Fruit fly (Drosophila melanogaster) Kc167 (cell line): ENCODE data around the gene Eig71Ef.

ENCODE experiments used
- Myc ChIP-seq: fragments of >200 bp; optimal IDR thresholded peaks from 2 replicates; lab custom pipeline; 2017; ENCODE audit warnings: missing external identifiers
- Sin3A ChIP-seq: fragments of >200 bp; optimal IDR thresholded peaks from 2 replicates; lab custom pipeline; 2018; ENCODE audit warnings: missing external identifiers
- h ChIP-seq: fragments of >200 bp; optimal IDR thresholded peaks from 3 replicates; lab custom pipeline; 2018; ENCODE audit warnings: missing external identifiers
- insv ChIP-seq: fragments of >200 bp; optimal IDR thresholded peaks from 3 replicates; lab custom pipeline; 2018; ENCODE audit warnings: missing external identifiers
- psq ChIP-seq: fragments of >200 bp; optimal IDR thresholded peaks from 2 replicates; lab custom pipeline; 2017; ENCODE audit warnings: missing external identifiers
- ttk ChIP-seq: sonication (Bioruptor generic); optimal IDR thresholded peaks from 2 replicates; lab custom pipeline; 2017; ENCODE audit warnings: missing external identifiers

The Eig71Ef gene

dm6 chr3L:15625676-15626414 lies 31.3 kb downstream of the Eig71Ef start:
- TF ChIP-seq Myc (lab: Kevin White, UChicago): no peak
- TF ChIP-seq psq (lab: Kevin White, UChicago): no peak
- TF ChIP-seq insv (lab: Kevin White, UChicago): no peak
- no peak for TF ChIP-seq ttk (lab: Kevin White, UChicago)
- no peak for TF ChIP-seq Sin3A (lab: Kevin White, UChicago)
- TF ChIP-seq h (lab: Kevin White, UChicago): no peak

DNA sequence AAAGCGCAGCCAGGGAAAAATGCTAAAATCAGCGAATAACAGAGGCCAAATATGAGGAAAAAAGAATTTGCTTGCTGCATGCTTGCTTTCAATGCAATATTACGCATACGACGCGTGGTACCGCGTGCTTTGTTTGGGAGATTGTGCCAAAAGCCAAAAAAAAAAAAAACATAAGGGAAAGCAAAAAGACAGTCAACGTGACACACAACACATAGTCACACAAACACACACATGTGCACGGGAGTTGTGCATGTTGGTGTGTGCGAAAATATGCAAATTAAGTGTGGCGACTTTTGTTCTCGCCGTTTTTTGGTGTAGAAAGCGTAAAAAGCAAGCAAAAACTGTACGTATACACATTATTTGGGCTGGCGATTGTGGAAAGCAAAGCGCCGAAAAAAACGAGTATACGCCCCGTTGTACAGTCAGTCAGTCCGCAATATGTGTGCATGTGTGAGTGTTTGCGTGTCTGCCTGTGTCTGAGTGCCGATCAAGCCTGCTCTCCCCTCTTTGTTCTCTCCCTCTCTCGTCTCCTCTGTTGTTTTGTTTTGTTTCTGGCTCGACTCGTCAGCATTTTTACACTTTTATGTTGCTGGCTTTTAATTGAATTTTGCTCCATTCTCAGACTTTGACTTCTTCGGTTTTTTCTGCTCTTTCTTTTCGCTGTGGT lies 32.1 kb downstream of the Eig71Ef start:
- TF ChIP-seq Myc (lab: Kevin White, UChicago) (no peak), ttk (lab: Kevin White, UChicago) (no peak), h (lab: Kevin White, UChicago) (no peak), insv (lab: Kevin White, UChicago) (no peak), psq (lab: Kevin White, UChicago) (no peak), Sin3A (lab: Kevin White, UChicago) (no peak)

DNA sequence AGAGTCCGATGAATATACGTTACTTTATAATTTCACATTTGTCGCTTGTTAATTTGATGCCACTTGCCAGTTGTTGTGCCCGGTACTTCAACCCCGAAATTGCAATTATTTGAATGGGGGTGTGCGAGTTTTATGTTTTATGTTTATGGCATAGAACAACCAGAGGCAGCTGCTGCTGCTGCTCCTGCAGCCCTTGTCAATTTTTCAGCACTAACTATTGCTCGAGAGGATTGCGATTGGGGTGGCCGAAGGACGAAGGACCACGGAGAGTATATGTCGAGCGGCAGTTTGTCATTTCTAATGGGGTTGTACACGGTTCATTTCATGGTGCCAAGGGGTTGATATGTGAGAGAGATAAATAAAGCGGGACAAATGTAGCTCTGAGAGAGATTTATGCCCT lies 33.1 kb downstream of the Eig71Ef start:
- TF ChIP-seq Sin3A (lab: Kevin White, UChicago) (no peak), insv (lab: Kevin White, UChicago) (no peak), ttk (lab: Kevin White, UChicago) (no peak), psq (lab: Kevin White, UChicago) (no peak), h (lab: Kevin White, UChicago) (no peak), Myc (lab: Kevin White, UChicago) (no peak)

- TF ChIP-seq Myc (lab: Kevin White, UChicago): no peak
- no peak for TF ChIP-seq ttk (lab: Kevin White, UChicago)
- no peak for TF ChIP-seq Sin3A (lab: Kevin White, UChicago)
- TF ChIP-seq psq (lab: Kevin White, UChicago): no peak
- no peak for TF ChIP-seq insv (lab: Kevin White, UChicago)
- TF ChIP-seq h (lab: Kevin White, UChicago): no peak
These were observed 37.5 kb downstream of the Eig71Ef start, which contains the start of gene Phs for dm6 chr3L:15619626-15620247. Phs (plus strand) TSS chr3L:15619901.

dm6 chr3L:15616900-15617299 lies 40.3 kb downstream of the Eig71Ef start:
- no peak for TF ChIP-seq Sin3A (lab: Kevin White, UChicago)
- no peak for TF ChIP-seq psq (lab: Kevin White, UChicago)
- no peak for TF ChIP-seq Myc (lab: Kevin White, UChicago)
- TF ChIP-seq ttk (lab: Kevin White, UChicago): no peak
- no peak for TF ChIP-seq h (lab: Kevin White, UChicago)
- TF ChIP-seq insv (lab: Kevin White, UChicago): no peak

dm6 chr3L:15616490-15616889 lies 40.7 kb downstream of the Eig71Ef start:
- TF ChIP-seq h (lab: Kevin White, UChicago): no peak
- no peak for TF ChIP-seq Sin3A (lab: Kevin White, UChicago)
- TF ChIP-seq ttk (lab: Kevin White, UChicago): no peak
- TF ChIP-seq psq (lab: Kevin White, UChicago): no peak

DNA sequence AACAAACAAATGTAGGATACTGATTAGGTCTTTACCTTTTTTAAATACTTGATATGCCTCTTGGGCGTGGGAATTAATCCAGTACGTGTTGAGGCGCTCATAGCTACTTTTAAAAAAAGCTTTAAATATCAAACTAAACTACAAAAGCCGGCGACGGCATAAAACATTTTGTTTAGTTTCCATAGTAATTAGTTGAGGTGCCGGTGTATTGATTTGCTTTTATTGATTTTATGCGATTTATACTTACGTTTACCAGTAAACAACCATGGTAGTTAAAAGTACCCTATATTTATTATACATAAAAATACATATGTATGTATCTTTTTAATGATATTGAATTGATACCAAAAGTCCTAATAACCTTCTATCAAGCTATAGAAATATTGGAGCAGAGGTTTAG lies 44.5 kb downstream of the Eig71Ef start, which contains the start of gene CG13449:
Gene CG13449, minus strand, starts transcription at position 101 of the 400 bp plus-strand sequence.
- TF ChIP-seq insv (lab: Kevin White, UChicago) (no peak), Sin3A (lab: Kevin White, UChicago) (no peak), ttk (lab: Kevin White, UChicago) (no peak), psq (lab: Kevin White, UChicago) (no peak)

DNA sequence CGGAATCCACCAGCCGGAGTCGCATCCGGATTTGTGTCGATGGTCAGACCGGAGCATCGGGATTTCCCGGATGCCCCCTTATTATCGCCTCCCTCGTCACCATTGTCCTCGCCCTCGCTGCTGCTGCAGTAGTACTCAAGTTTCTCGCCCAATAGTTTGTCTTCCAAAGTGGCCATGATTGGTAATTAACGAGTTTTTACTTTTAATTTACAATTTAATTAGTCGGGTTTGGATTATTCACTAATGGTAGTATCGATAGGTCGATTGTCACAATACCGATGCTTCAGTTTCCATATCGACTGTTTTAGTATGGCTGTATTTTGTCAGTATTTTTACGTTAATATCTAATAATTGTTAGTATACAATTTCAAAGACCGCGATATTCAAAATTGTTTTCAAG lies 47.1 kb downstream of the Eig71Ef start, which contains the start of gene CG7650:
Gene CG7650, minus strand, starts transcription at position 278 of the 400 bp plus-strand sequence.
- TF ChIP-seq h (lab: Kevin White, UChicago) (no peak), insv (lab: Kevin White, UChicago) (no peak), psq (lab: Kevin White, UChicago) (no peak), Sin3A (lab: Kevin White, UChicago) (no peak), Myc (lab: Kevin White, UChicago) (no peak), ttk (lab: Kevin White, UChicago) (no peak)
